Fruit fly (Drosophila melanogaster): ENCODE results near the gene PlexB.

dm6 chr4:579-978 lies 43.0 kb downstream of the PlexB start, which contains the start of gene JYalpha:
- no peak for TF ChIP-seq CG8301 (tag; optimal IDR thresholded peaks at IDR 0.05)
- TF ChIP-seq Pif1A (GFP tag; optimal IDR thresholded peaks at IDR 0.05) = no peak
- no peak for TF ChIP-seq CG15710 (tag; optimal IDR thresholded peaks at IDR 0.05)
- no peak for TF ChIP-seq CG4496 (GFP tag; IDR thresholded peaks at IDR 0.05)
- TF ChIP-seq CG10348 (GFP tag; IDR thresholded peaks at IDR 0.05) = no peak
- no peak for TF ChIP-seq gl (tag; optimal IDR thresholded peaks at IDR 0.05)
- no peak for TF ChIP-seq CG12605 (GFP tag; IDR thresholded peaks at IDR 0.05)
- TF ChIP-seq CG34367 (tag; optimal IDR thresholded peaks at IDR 0.05) = no peak

Data from whole organism, pupa.